Worm (Caenorhabditis elegans): ENCODE results near the gene Y50D4A.4.

The Y50D4A.4 gene

ce11 chrV:1197064-1197724 is 1.3 kb upstream of the Y50D4A.4 start (continued):
- TF ChIP-seq dmd-4 (tag; optimal IDR thresholded peaks at IDR 0.05; ENCODE audit: borderline replicate concordance) = peak; percentile 83
- TF ChIP-seq rnt-1 (tag; optimal IDR thresholded peaks at IDR 0.05) = peak; percentile 84
- TF ChIP-seq hlh-8 (tag; optimal IDR thresholded peaks at IDR 0.05) = peak; percentile 62
- TF ChIP-seq ceh-14 (tag; optimal IDR thresholded peaks at IDR 0.05) = peak; percentile 92
- peak; percentile 63 for TF ChIP-seq zip-5 (tag; optimal IDR thresholded peaks at IDR 0.05)
- TF ChIP-seq ceh-31 (tag; optimal IDR thresholded peaks at IDR 0.05) = peak; percentile 99
- TF ChIP-seq unc-86 (tag; optimal IDR thresholded peaks at IDR 0.05) = peak; percentile 36
- TF ChIP-seq pag-3 (tag; optimal IDR thresholded peaks at IDR 0.05; ENCODE audit: borderline replicate concordance) = peak; percentile 80
- TF ChIP-seq syd-9 (tag; optimal IDR thresholded peaks at IDR 0.05) = peak; percentile 65
- peak; percentile 29 for TF ChIP-seq elt-2 (tag; optimal IDR thresholded peaks at IDR 0.05)
- peak; percentile 85 for TF ChIP-seq ceh-2 (tag; optimal IDR thresholded peaks at IDR 0.05)
- peak; percentile 86 for TF ChIP-seq tbx-2 (tag; optimal IDR thresholded peaks at IDR 0.05)
- TF ChIP-seq hlh-6 (tag; optimal IDR thresholded peaks at IDR 0.05) = peak; percentile 68

DNA sequence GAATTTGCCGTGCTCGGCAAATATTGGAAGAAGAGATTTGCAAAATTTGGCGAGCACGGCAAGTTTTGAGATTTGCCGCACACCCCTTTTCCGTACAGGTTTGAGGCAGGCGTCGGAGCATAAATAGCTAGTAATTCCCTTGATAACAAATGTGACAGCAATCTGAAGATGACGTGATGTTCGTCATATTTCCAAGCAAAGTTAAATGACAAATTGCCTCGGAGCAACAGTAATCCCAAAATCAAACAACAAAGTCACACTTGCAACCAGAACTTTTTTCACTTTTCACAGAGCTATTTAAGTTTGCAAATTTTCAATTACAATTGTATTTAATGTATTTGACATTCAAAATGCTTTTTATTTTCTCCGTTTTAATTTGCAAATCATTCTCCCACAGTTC is 16.6 kb downstream of the Y50D4A.4 start, which contains the start of gene F25A2.1:
TSS of gene F25A2.1 (plus strand) at position 301 of the 400 bp plus-strand sequence.
- TF ChIP-seq hlh-13 (GFP tag; optimal IDR thresholded peaks at IDR 0.05) (no peak), hlh-6 (tag; optimal IDR thresholded peaks at IDR 0.05) (no peak), hlh-30 (tag; optimal IDR thresholded peaks at IDR 0.05; ENCODE audit: insufficient read depth) (no peak), nhr-11 (tag; optimal IDR thresholded peaks at IDR 0.05) (no peak), nhr-232 (tag; optimal IDR thresholded peaks at IDR 0.05) (no peak), fkh-10 (GFP tag; optimal IDR thresholded peaks at IDR 0.05) (no peak), sox-4 (tag; optimal IDR thresholded peaks at IDR 0.05) (no peak), syd-9 (tag; optimal IDR thresholded peaks at IDR 0.05) (no peak), pax-1 (tag; optimal IDR thresholded peaks at IDR 0.05) (no peak), fax-1 (tag; optimal IDR thresholded peaks at IDR 0.05) (no peak), che-1 (tag; optimal IDR thresholded peaks at IDR 0.05) (no peak), fkh-6 (tag; optimal IDR thresholded peaks at IDR 0.05) (no peak)

DNA sequence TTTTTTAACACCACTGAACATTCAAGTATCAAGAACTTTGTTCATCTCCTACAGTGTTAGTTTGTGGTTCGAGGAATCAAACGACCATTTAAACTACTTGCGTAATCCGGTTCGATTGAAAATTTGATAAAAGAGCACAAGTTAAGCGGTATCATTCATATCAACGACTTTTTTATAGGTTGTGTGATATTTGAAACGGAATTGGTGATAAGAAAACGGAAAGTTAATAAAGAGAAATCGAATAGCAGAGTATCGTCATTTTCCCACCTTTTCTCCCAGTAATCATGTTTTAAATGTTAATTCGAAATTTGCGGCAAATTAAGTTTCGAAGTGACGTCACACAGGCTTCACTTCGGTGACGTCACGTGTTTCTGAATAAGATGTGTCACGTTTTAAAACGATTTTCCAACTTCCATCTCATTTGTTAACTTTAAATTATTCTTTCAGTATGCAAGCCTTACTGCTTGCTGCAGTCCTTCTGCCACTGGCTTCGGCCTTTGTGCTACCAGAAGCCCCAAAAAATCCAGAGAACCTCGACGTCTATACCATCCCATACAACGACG is 19.6 kb downstream of the Y50D4A.4 start, which contains the start of gene T21H3.1:
TSS of gene T21H3.1 (plus strand) at position 448 of the 563 bp plus-strand sequence.
- TF ChIP-seq ahr-1 (tag; optimal IDR thresholded peaks at IDR 0.05) (no peak), fkh-6 (tag; optimal IDR thresholded peaks at IDR 0.05) (no peak), K02D7.2 (tag; optimal IDR thresholded peaks at IDR 0.05) (no peak), ceh-2 (tag; optimal IDR thresholded peaks at IDR 0.05) (no peak), pha-2 (tag; optimal IDR thresholded peaks at IDR 0.05) (no peak), unc-42 (tag; optimal IDR thresholded peaks at IDR 0.05) (no peak), ceh-45 (GFP tag; IDR thresholded peaks at IDR 0.05) (no peak), ceh-24 (tag; optimal IDR thresholded peaks at IDR 0.05) (no peak), lim-6 (tag; optimal IDR thresholded peaks at IDR 0.05) (no peak), hlh-15 (tag; optimal IDR thresholded peaks at IDR 0.05) (no peak), elt-4 (tag; optimal IDR thresholded peaks at IDR 0.05) (no peak), pros-1 (tag; optimal IDR thresholded peaks at IDR 0.05) (no peak), madf-2 (tag; optimal IDR thresholded peaks at IDR 0.05) (no peak)

- TF ChIP-seq ceh-24 (tag; optimal IDR thresholded peaks at IDR 0.05) (no peak), dve-1 (tag; optimal IDR thresholded peaks at IDR 0.05) (peak; percentile 24)
Observed at ce11 chrV:1170591-1170990, 25.3 kb downstream of the Y50D4A.4 start.
